Fruit fly (Drosophila melanogaster) whole organism, embryonic: ENCODE measurements around the gene RpL6.
A peak's percentile ranks its signal among the peaks of the same experiment; 100 is the strongest.

Source experiments
- CG10321 ChIP-seq: fragments of 200-800 bp; sonication (Bioruptor generic); IDR thresholded peaks from 2 replicates; pipeline ENCODE4 v1.3.6; 2022; ENCODE audit warnings: missing biosample characterization, missing genetic modification characterization
- CG10431 ChIP-seq: fragments of 200-800 bp; sonication (Bioruptor generic); optimal IDR thresholded peaks from 3 replicates; lab custom pipeline; 2018; ENCODE audit warnings: missing biosample characterization, mild to moderate bottlenecking, missing genetic modification characterization
- CG11093 ChIP-seq: fragments of 200-800 bp; sonication (Bioruptor generic); IDR thresholded peaks from 3 replicates; pipeline ENCODE4 v1.3.6; 2022; ENCODE audit warnings: missing biosample characterization, missing genetic modification characterization
- CG12236 ChIP-seq: fragments of 200-800 bp; sonication (Bioruptor generic); optimal IDR thresholded peaks from 2 replicates; lab custom pipeline; 2016; ENCODE audit warnings: missing biosample characterization, missing genetic modification characterization
- CG13894 ChIP-seq: fragments of 200-800 bp; sonication (Bioruptor generic); optimal IDR thresholded peaks from 3 replicates; lab custom pipeline; 2018; ENCODE audit warnings: missing biosample characterization, mild to moderate bottlenecking, missing genetic modification characterization, moderate library complexity
- CG15514 ChIP-seq: fragments of 200-800 bp; sonication (Bioruptor generic); optimal IDR thresholded peaks from 3 replicates; lab custom pipeline; 2017; ENCODE audit warnings: missing biosample characterization, missing genetic modification characterization, mild to moderate bottlenecking, moderate library complexity, missing genetic modification reagents
- CG1647 ChIP-seq: fragments of 200-800 bp; sonication (Bioruptor generic); optimal IDR thresholded peaks from 3 replicates; lab custom pipeline; 2016; ENCODE audit warnings: missing biosample characterization, missing genetic modification characterization
- CG17361 ChIP-seq: fragments of 200-800 bp; sonication (Bioruptor generic); IDR thresholded peaks from 3 replicates; pipeline ENCODE4 v1.3.6; 2022; ENCODE audit warnings: missing biosample characterization, missing genetic modification characterization
- CG1792 ChIP-seq: fragments of 200-800 bp; sonication (Bioruptor generic); optimal IDR thresholded peaks from 2 replicates; lab custom pipeline; 2016; ENCODE audit warnings: missing biosample characterization, missing genetic modification characterization
- CG18619 ChIP-seq: fragments of 200-800 bp; sonication (Bioruptor generic); optimal IDR thresholded peaks from 3 replicates; lab custom pipeline; 2017; ENCODE audit warnings: missing biosample characterization, mild to moderate bottlenecking, missing genetic modification characterization
- CG2120 ChIP-seq: fragments of 200-800 bp; sonication (Bioruptor generic); optimal IDR thresholded peaks from 3 replicates; lab custom pipeline; 2016; ENCODE audit warnings: missing biosample characterization, missing genetic modification characterization
- CG2129 ChIP-seq: fragments of 200-800 bp; sonication (Bioruptor generic); IDR thresholded peaks from 2 replicates; pipeline ENCODE4 v1.3.6; 2022; ENCODE audit warnings: missing biosample characterization, missing genetic modification characterization; ENCODE audit not compliant: partially characterized antibody
- CG30403 ChIP-seq: fragments of 200-800 bp; sonication (Bioruptor generic); optimal IDR thresholded peaks from 3 replicates; lab custom pipeline; 2016; ENCODE audit warnings: missing biosample characterization, missing genetic modification characterization
- CG30431 ChIP-seq: fragments of 200-800 bp; sonication (Bioruptor generic); optimal IDR thresholded peaks from 2 replicates; lab custom pipeline; 2017; ENCODE audit warnings: missing biosample characterization, missing genetic modification characterization
- CG31224 ChIP-seq: fragments of 200-800 bp; sonication (Bioruptor generic); IDR thresholded peaks from 2 replicates; pipeline ENCODE4 v1.3.6; 2022; ENCODE audit warnings: missing biosample characterization, missing genetic modification characterization
- CG31388 ChIP-seq: fragments of 200-800 bp; sonication (Bioruptor generic); optimal IDR thresholded peaks from 2 replicates; lab custom pipeline; 2016; ENCODE audit warnings: missing biosample characterization, missing genetic modification characterization
- CG32772 ChIP-seq: fragments of 200-800 bp; sonication (Bioruptor generic); IDR thresholded peaks from 2 replicates; pipeline ENCODE4 v1.3.6; 2022; ENCODE audit warnings: missing biosample characterization, missing genetic modification characterization
- CG3838 ChIP-seq: fragments of 200-800 bp; sonication (Bioruptor generic); optimal IDR thresholded peaks from 3 replicates; lab custom pipeline; 2016; ENCODE audit warnings: missing biosample characterization, missing genetic modification characterization
- CG3995 ChIP-seq: fragments of 200-800 bp; sonication (Bioruptor generic); optimal IDR thresholded peaks from 3 replicates; lab custom pipeline; 2016; ENCODE audit warnings: missing biosample characterization, missing genetic modification characterization
- CG6791 ChIP-seq: fragments of 200-800 bp; sonication (Bioruptor generic); IDR thresholded peaks from 3 replicates; pipeline ENCODE4 v1.3.6; 2022; ENCODE audit warnings: missing biosample characterization, missing genetic modification characterization; ENCODE audit not compliant: partially characterized antibody
- CrebB ChIP-seq: fragments of 200-800 bp; sonication (Bioruptor generic); optimal IDR thresholded peaks from 3 replicates; lab custom pipeline; 2018; ENCODE audit warnings: missing biosample characterization, mild to moderate bottlenecking, missing genetic modification characterization
- Dp ChIP-seq: fragments of 200-800 bp; sonication (Bioruptor generic); optimal IDR thresholded peaks from 2 replicates; lab custom pipeline; 2018; ENCODE audit warnings: missing biosample characterization, mild to moderate bottlenecking, missing genetic modification characterization, moderate library complexity
- HLH54F ChIP-seq: fragments of 200-800 bp; sonication (Bioruptor generic); optimal IDR thresholded peaks from 3 replicates; lab custom pipeline; 2016; ENCODE audit warnings: missing biosample characterization, missing genetic modification characterization
- Hey ChIP-seq: fragments of 200-800 bp; sonication (Bioruptor generic); optimal IDR thresholded peaks from 3 replicates; lab custom pipeline; 2018; ENCODE audit warnings: missing biosample characterization, mild to moderate bottlenecking, missing genetic modification characterization
- Hr3 ChIP-seq: fragments of 200-800 bp; sonication (Bioruptor generic); optimal IDR thresholded peaks from 3 replicates; lab custom pipeline; 2016; ENCODE audit warnings: missing biosample characterization, missing genetic modification characterization
- PHDP ChIP-seq: fragments of 200-800 bp; sonication (Bioruptor generic); optimal IDR thresholded peaks from 3 replicates; lab custom pipeline; 2018; ENCODE audit warnings: missing biosample characterization, mild to moderate bottlenecking, missing genetic modification characterization, moderate library complexity
- Ravus ChIP-seq: fragments of 200-800 bp; sonication (Bioruptor generic); IDR thresholded peaks from 2 replicates; pipeline ENCODE4 v1.3.6; 2022; ENCODE audit warnings: missing biosample characterization, missing genetic modification characterization
- Sox102F ChIP-seq: fragments of 200-800 bp; sonication (Bioruptor generic); optimal IDR thresholded peaks from 2 replicates; lab custom pipeline; 2018; ENCODE audit warnings: missing biosample characterization, mild to moderate bottlenecking, missing genetic modification characterization, moderate library complexity
- Xbp1 ChIP-seq: fragments of 200-800 bp; sonication (Bioruptor generic); optimal IDR thresholded peaks from 3 replicates; lab custom pipeline; 2016; ENCODE audit warnings: missing biosample characterization, mild to moderate bottlenecking, missing genetic modification characterization
- bcd ChIP-seq: fragments of 200-800 bp; sonication (Bioruptor generic); optimal IDR thresholded peaks from 2 replicates; lab custom pipeline; 2017; ENCODE audit warnings: missing biosample characterization, mild to moderate bottlenecking, missing genetic modification characterization
- bowl ChIP-seq: fragments of 200-800 bp; sonication (Bioruptor generic); IDR thresholded peaks from 2 replicates; pipeline ENCODE4 v1.3.6; 2022; ENCODE audit warnings: missing biosample characterization, missing genetic modification characterization
- cg ChIP-seq: fragments of 200-800 bp; sonication (Bioruptor generic); optimal IDR thresholded peaks from 3 replicates; lab custom pipeline; 2019; ENCODE audit warnings: missing biosample characterization, mild to moderate bottlenecking, missing genetic modification characterization, moderate library complexity
- disco-r ChIP-seq: fragments of 200-800 bp; sonication (Bioruptor generic); optimal IDR thresholded peaks from 2 replicates; lab custom pipeline; 2016; ENCODE audit warnings: missing biosample characterization, missing genetic modification characterization
- dm ChIP-seq: fragments of 200-800 bp; sonication (Bioruptor generic); optimal IDR thresholded peaks from 3 replicates; lab custom pipeline; 2016; ENCODE audit warnings: missing biosample characterization, missing genetic modification characterization
- esg ChIP-seq: fragments of 200-800 bp; sonication (Bioruptor generic); conservative IDR thresholded peaks from 2 replicates; pipeline ENCODE4 v1.3.6; 2022; ENCODE audit warnings: missing biosample characterization, missing genetic modification characterization
- eyg ChIP-seq: fragments of 200-800 bp; sonication (Bioruptor generic); optimal IDR thresholded peaks from 3 replicates; lab custom pipeline; 2016; ENCODE audit warnings: missing biosample characterization, missing genetic modification characterization
- gt ChIP-seq: fragments of 200-800 bp; sonication (Bioruptor generic); IDR thresholded peaks from 2 replicates; pipeline ENCODE4 v1.3.6; 2022; ENCODE audit warnings: missing biosample characterization, missing genetic modification characterization
- inv ChIP-seq: fragments of 200-800 bp; sonication (Bioruptor generic); IDR thresholded peaks from 2 replicates; pipeline ENCODE4 v1.3.6; 2022; ENCODE audit warnings: missing biosample characterization, missing genetic modification characterization; ENCODE audit not compliant: partially characterized antibody
- jing ChIP-seq: fragments of 200-800 bp; sonication (Bioruptor generic); optimal IDR thresholded peaks from 2 replicates; lab custom pipeline; 2018; ENCODE audit warnings: missing biosample characterization, mild to moderate bottlenecking, missing genetic modification characterization
- ken ChIP-seq: fragments of 200-800 bp; sonication (Bioruptor generic); IDR thresholded peaks from 3 replicates; pipeline ENCODE4 v1.3.6; 2022; ENCODE audit warnings: missing biosample characterization, missing genetic modification characterization
- knrl ChIP-seq: fragments of 200-800 bp; sonication (Bioruptor generic); IDR thresholded peaks from 3 replicates; pipeline ENCODE4 v1.3.6; 2022; ENCODE audit warnings: missing biosample characterization, missing genetic modification characterization; ENCODE audit not compliant: partially characterized antibody
- luna ChIP-seq: fragments of 200-800 bp; sonication (Bioruptor generic); optimal IDR thresholded peaks from 2 replicates; lab custom pipeline; 2016; ENCODE audit warnings: missing biosample characterization, missing genetic modification characterization
- mld ChIP-seq: fragments of 200-800 bp; sonication (Bioruptor generic); IDR thresholded peaks from 3 replicates; pipeline ENCODE4 v1.3.6; 2022; ENCODE audit warnings: missing biosample characterization, missing genetic modification characterization; ENCODE audit not compliant: partially characterized antibody
- pros ChIP-seq: fragments of 200-800 bp; sonication (Bioruptor generic); optimal IDR thresholded peaks from 3 replicates; lab custom pipeline; 2019; ENCODE audit warnings: missing biosample characterization, mild to moderate bottlenecking, missing genetic modification characterization, moderate library complexity
- run ChIP-seq: fragments of 200-800 bp; sonication (Bioruptor generic); optimal IDR thresholded peaks from 3 replicates; lab custom pipeline; 2018; ENCODE audit warnings: missing biosample characterization, mild to moderate bottlenecking, missing genetic modification characterization
- scrt ChIP-seq: fragments of 200-800 bp; sonication (Bioruptor generic); optimal IDR thresholded peaks from 2 replicates; lab custom pipeline; 2018; ENCODE audit warnings: missing biosample characterization, mild to moderate bottlenecking, missing genetic modification characterization, moderate library complexity
- sisA ChIP-seq: fragments of 200-800 bp; sonication (Bioruptor generic); IDR thresholded peaks from 2 replicates; pipeline ENCODE4 v1.3.6; 2022; ENCODE audit warnings: missing biosample characterization, missing genetic modification characterization
- slou ChIP-seq: fragments of 200-800 bp; sonication (Bioruptor generic); optimal IDR thresholded peaks from 3 replicates; lab custom pipeline; 2016; ENCODE audit warnings: missing biosample characterization, missing genetic modification characterization
- slp2 ChIP-seq: fragments of 200-800 bp; sonication (Bioruptor generic); optimal IDR thresholded peaks from 2 replicates; lab custom pipeline; 2016; ENCODE audit warnings: missing biosample characterization, missing genetic modification characterization
- tgo ChIP-seq: fragments of 200-800 bp; sonication (Bioruptor generic); IDR thresholded peaks from 3 replicates; pipeline ENCODE4 v1.3.6; 2022; ENCODE audit warnings: missing biosample characterization, missing genetic modification characterization
- z ChIP-seq: fragments of 200-800 bp; sonication (Bioruptor generic); IDR thresholded peaks from 3 replicates; pipeline ENCODE4 v1.3.6; 2022; ENCODE audit warnings: missing biosample characterization, missing genetic modification characterization

The RpL6 gene

dm6 chr3R:31609413-31610054 lies 13.5 kb upstream of the RpL6 start (continued):
- peak; percentile 0 for TF ChIP-seq CG12236 (GFP tag; lab: Kevin White, UChicago)
- no peak for TF ChIP-seq CG17361
- no peak for TF ChIP-seq CG3838 (GFP tag; lab: Kevin White, UChicago)
- TF ChIP-seq Hey, result no peak
- TF ChIP-seq esg (GFP tag; lab: Robert Waterston, UW), result no peak
- no peak for TF ChIP-seq pros (GFP tag; lab: Kevin White, UChicago)
- TF ChIP-seq cg, result no peak
- peak; percentile 1 for TF ChIP-seq disco-r
- TF ChIP-seq slou (GFP tag; lab: Kevin White, UChicago), result no peak
- no peak for TF ChIP-seq CG3995
- TF ChIP-seq CG1647 (GFP tag; lab: Kevin White, UChicago), result peak; percentile 5
- TF ChIP-seq CG1792 (GFP tag; lab: Kevin White, UChicago), result peak; percentile 32
- TF ChIP-seq HLH54F (GFP tag; lab: Kevin White, UChicago), result peak; percentile 11
- no peak for TF ChIP-seq Hr3 (GFP tag; lab: Kevin White, UChicago)
- no peak for TF ChIP-seq CG18619 (GFP tag; lab: Kevin White, UChicago)
- TF ChIP-seq mld (GFP tag; lab: Robert Waterston, UW), result no peak
- no peak for TF ChIP-seq sisA (GFP tag; lab: Robert Waterston, UW)
- TF ChIP-seq Dp (GFP tag; lab: Kevin White, UChicago), result peak; percentile 76
- TF ChIP-seq ken (GFP tag; lab: Robert Waterston, UW), result no peak
- no peak for TF ChIP-seq knrl
- TF ChIP-seq CG30431, result no peak
- no peak for TF ChIP-seq CG31224 (GFP tag; lab: Robert Waterston, UW)
- no peak for TF ChIP-seq bcd
- peak; percentile 85 for TF ChIP-seq CG13894
- TF ChIP-seq eyg (GFP tag; lab: Kevin White, UChicago), result no peak
- TF ChIP-seq tgo (GFP tag; lab: Robert Waterston, UW), result no peak
- no peak for TF ChIP-seq jing (GFP tag; lab: Kevin White, UChicago)
- no peak for TF ChIP-seq Ravus
- TF ChIP-seq CG2120 (GFP tag; lab: Kevin White, UChicago), result peak; percentile 39
- TF ChIP-seq CG30403 (GFP tag; lab: Kevin White, UChicago), result peak; percentile 3
- TF ChIP-seq Xbp1 (GFP tag; lab: Kevin White, UChicago), result peak; percentile 15
- TF ChIP-seq dm (GFP tag; lab: Kevin White, UChicago), result peak; percentile 22
- no peak for TF ChIP-seq Sox102F (GFP tag; lab: Kevin White, UChicago)
- TF ChIP-seq run (tag; lab: Kevin White, UChicago), result no peak
- no peak for TF ChIP-seq CG31388 (GFP tag; lab: Kevin White, UChicago)
- TF ChIP-seq luna (GFP tag; lab: Kevin White, UChicago), result no peak
- TF ChIP-seq CG11093, result no peak
- TF ChIP-seq CG32772 (GFP tag; lab: Robert Waterston, UW), result no peak
- no peak for TF ChIP-seq bowl (GFP tag; lab: Robert Waterston, UW)
- TF ChIP-seq CG10431 (GFP tag; lab: Kevin White, UChicago), result no peak
- TF ChIP-seq CrebB (tag; lab: Kevin White, UChicago), result peak; percentile 71
- no peak for TF ChIP-seq slp2 (GFP tag; lab: Kevin White, UChicago)
- TF ChIP-seq gt, result no peak
- peak; percentile 49 for TF ChIP-seq PHDP
- TF ChIP-seq CG15514, result peak; percentile 97
- no peak for TF ChIP-seq CG2129 (GFP tag; lab: Robert Waterston, UW)
- no peak for TF ChIP-seq CG10321
- peak; percentile 11 for TF ChIP-seq scrt (GFP tag; lab: Kevin White, UChicago)
- no peak for TF ChIP-seq CG6791 (GFP tag; lab: Robert Waterston, UW)
- TF ChIP-seq z, result no peak
- no peak for TF ChIP-seq inv (GFP tag; lab: Robert Waterston, UW)
